Fruit fly (Drosophila melanogaster) whole organism, wandering third instar larva: Measurements from ENCODE around the gene lft.
A peak's percentile ranks its signal among the peaks of the same experiment; 100 is the strongest.

ENCODE experiments used
- Abd-B ChIP-seq: fragments of >200 bp; optimal IDR thresholded peaks from 2 replicates; lab custom pipeline; 2017; ENCODE audit warnings: missing biosample characterization, missing genetic modification characterization
- CG32264 ChIP-seq: fragments of 200-800 bp; sonication (Bioruptor generic); optimal IDR thresholded peaks from 2 replicates; lab custom pipeline; 2016; ENCODE audit warnings: missing biosample characterization, missing genetic modification characterization
- CG9705 ChIP-seq: fragments of 200-800 bp; sonication (Bioruptor generic); optimal IDR thresholded peaks from 2 replicates; lab custom pipeline; 2018; ENCODE audit warnings: missing biosample characterization, mild to moderate bottlenecking, missing genetic modification characterization
- CrebA ChIP-seq: fragments of 200-800 bp; sonication (Bioruptor generic); optimal IDR thresholded peaks from 2 replicates; lab custom pipeline; 2016; ENCODE audit warnings: missing biosample characterization, mild to moderate bottlenecking, missing genetic modification characterization, borderline replicate concordance
- Dfd ChIP-seq: fragments of >200 bp; optimal IDR thresholded peaks from 2 replicates; lab custom pipeline; 2017; ENCODE audit warnings: missing biosample characterization, missing genetic modification characterization
- Dif ChIP-seq: fragments of 200-275, 200-300 bp; sonication (Bioruptor generic); optimal IDR thresholded peaks from 2 replicates; lab custom pipeline; 2018; ENCODE audit warnings: missing biosample characterization, missing genetic modification characterization; ENCODE audit not compliant: partially characterized antibody
- GATAd ChIP-seq: sonication (Bioruptor generic); optimal IDR thresholded peaks from 2 replicates; lab custom pipeline; 2016; ENCODE audit warnings: missing biosample characterization, missing genetic modification characterization
- HLH106 ChIP-seq: fragments of 200-800 bp; optimal IDR thresholded peaks from 3 replicates; lab custom pipeline; 2019; ENCODE audit warnings: missing biosample characterization, mild to moderate bottlenecking, missing genetic modification characterization, moderate library complexity
- Hnf4 ChIP-seq: fragments of 200-800 bp; sonication (Bioruptor generic); optimal IDR thresholded peaks from 2 replicates; lab custom pipeline; 2016; ENCODE audit warnings: missing biosample characterization, mild to moderate bottlenecking, missing genetic modification characterization
- Hr78 ChIP-seq: fragments of >200 bp; optimal IDR thresholded peaks from 2 replicates; lab custom pipeline; 2017; ENCODE audit warnings: missing biosample characterization, missing genetic modification characterization
- Hr83 ChIP-seq: fragments of 200-300 bp; sonication (Bioruptor generic); optimal IDR thresholded peaks from 2 replicates; lab custom pipeline; 2016; ENCODE audit warnings: missing biosample characterization, mild to moderate bottlenecking, missing genetic modification characterization, moderate library complexity; ENCODE audit not compliant: poor library complexity, severe bottlenecking
- Jra ChIP-seq: sonication (Bioruptor generic); optimal IDR thresholded peaks from 2 replicates; lab custom pipeline; 2016; ENCODE audit warnings: missing biosample characterization, missing genetic modification characterization
- Mio ChIP-seq: sonication (Bioruptor generic); optimal IDR thresholded peaks from 2 replicates; lab custom pipeline; 2016; ENCODE audit warnings: missing biosample characterization, missing genetic modification characterization
- Myc ChIP-seq: fragments of >200 bp; optimal IDR thresholded peaks from 2 replicates; lab custom pipeline; 2017
- N ChIP-seq: fragments of >200 bp; optimal IDR thresholded peaks from 2 replicates; lab custom pipeline; 2018; ENCODE audit warnings: missing biosample characterization, missing external identifiers, missing genetic modification characterization
- OdsH ChIP-seq: fragments of 200-800 bp; sonication (Bioruptor generic); optimal IDR thresholded peaks from 2 replicates; lab custom pipeline; 2016; ENCODE audit warnings: missing biosample characterization, mild to moderate bottlenecking, missing genetic modification characterization
- Rel ChIP-seq, 2 experiments: fragments of 200-800 bp; sonication (Bioruptor generic) in 1 of 2; optimal IDR thresholded peaks; 2 replicates in 1 of 2; 3 replicates in 1 of 2; lab custom pipeline; 2016 to 2019; ENCODE audit warnings: mild to moderate bottlenecking in 2 of 2, missing biosample characterization in 2 of 2, missing genetic modification characterization in 2 of 2, moderate library complexity in 1 of 2
- Sp1 ChIP-seq: fragments of 200-800 bp; sonication (Bioruptor generic); optimal IDR thresholded peaks from 3 replicates; lab custom pipeline; 2019; ENCODE audit warnings: missing biosample characterization, mild to moderate bottlenecking, missing genetic modification characterization, moderate library complexity
- Vsx2 ChIP-seq: fragments of 200-300, 225-300 bp; sonication (Bioruptor generic); optimal IDR thresholded peaks from 2 replicates; lab custom pipeline; 2018; ENCODE audit warnings: missing biosample characterization, missing genetic modification characterization; ENCODE audit not compliant: partially characterized antibody
- br ChIP-seq: fragments of 200-800 bp; sonication (Bioruptor generic); optimal IDR thresholded peaks from 2 replicates; lab custom pipeline; 2016; ENCODE audit warnings: missing biosample characterization, missing genetic modification characterization
- dmrt93B ChIP-seq: fragments of 200-800 bp; sonication (Bioruptor generic); optimal IDR thresholded peaks from 2 replicates; lab custom pipeline; 2018; ENCODE audit warnings: missing biosample characterization, mild to moderate bottlenecking, missing genetic modification characterization
- dsf ChIP-seq: sonication (Bioruptor generic); optimal IDR thresholded peaks from 2 replicates; lab custom pipeline; 2016; ENCODE audit warnings: missing biosample characterization, missing genetic modification characterization, borderline replicate concordance
- ey ChIP-seq: fragments of 200-800 bp; sonication (Bioruptor generic); optimal IDR thresholded peaks from 2 replicates; lab custom pipeline; 2016; ENCODE audit warnings: missing biosample characterization, missing genetic modification characterization
- foxo ChIP-seq, 2 experiments: fragments of 200-800 bp; sonication (Bioruptor generic); optimal IDR thresholded peaks; 2 replicates in 1 of 2; 3 replicates in 1 of 2; lab custom pipeline; 2016 to 2017; ENCODE audit warnings: missing biosample characterization in 2 of 2, missing genetic modification characterization in 2 of 2
- lola ChIP-seq: fragments of >200 bp; optimal IDR thresholded peaks from 2 replicates; lab custom pipeline; 2017; ENCODE audit warnings: missing biosample characterization, missing genetic modification characterization
- pan ChIP-seq: fragments of >200 bp; optimal IDR thresholded peaks from 2 replicates; lab custom pipeline; 2017
- psq ChIP-seq: fragments of 200-800 bp; sonication (Bioruptor generic); optimal IDR thresholded peaks from 3 replicates; lab custom pipeline; 2017; ENCODE audit warnings: missing biosample characterization, mild to moderate bottlenecking, missing genetic modification characterization, moderate library complexity
- rgr ChIP-seq: fragments of 200-800 bp; sonication (Bioruptor generic); optimal IDR thresholded peaks from 3 replicates; lab custom pipeline; 2016; ENCODE audit warnings: missing biosample characterization, mild to moderate bottlenecking, missing genetic modification characterization
- sage ChIP-seq: fragments of 200-800 bp; sonication (Bioruptor generic); optimal IDR thresholded peaks from 2 replicates; lab custom pipeline; 2016; ENCODE audit warnings: missing biosample characterization, mild to moderate bottlenecking, missing genetic modification characterization
- sv ChIP-seq: fragments of 200-800 bp; sonication (Bioruptor generic); optimal IDR thresholded peaks from 3 replicates; lab custom pipeline; 2016; ENCODE audit warnings: missing biosample characterization, missing genetic modification characterization
- tai ChIP-seq: sonication (Bioruptor generic); optimal IDR thresholded peaks from 2 replicates; lab custom pipeline; 2016; ENCODE audit warnings: missing biosample characterization, missing genetic modification characterization
- usp ChIP-seq: fragments of >200 bp; optimal IDR thresholded peaks from 2 replicates; lab custom pipeline; 2017; ENCODE audit warnings: missing biosample characterization, missing genetic modification characterization

The lft gene

DNA sequence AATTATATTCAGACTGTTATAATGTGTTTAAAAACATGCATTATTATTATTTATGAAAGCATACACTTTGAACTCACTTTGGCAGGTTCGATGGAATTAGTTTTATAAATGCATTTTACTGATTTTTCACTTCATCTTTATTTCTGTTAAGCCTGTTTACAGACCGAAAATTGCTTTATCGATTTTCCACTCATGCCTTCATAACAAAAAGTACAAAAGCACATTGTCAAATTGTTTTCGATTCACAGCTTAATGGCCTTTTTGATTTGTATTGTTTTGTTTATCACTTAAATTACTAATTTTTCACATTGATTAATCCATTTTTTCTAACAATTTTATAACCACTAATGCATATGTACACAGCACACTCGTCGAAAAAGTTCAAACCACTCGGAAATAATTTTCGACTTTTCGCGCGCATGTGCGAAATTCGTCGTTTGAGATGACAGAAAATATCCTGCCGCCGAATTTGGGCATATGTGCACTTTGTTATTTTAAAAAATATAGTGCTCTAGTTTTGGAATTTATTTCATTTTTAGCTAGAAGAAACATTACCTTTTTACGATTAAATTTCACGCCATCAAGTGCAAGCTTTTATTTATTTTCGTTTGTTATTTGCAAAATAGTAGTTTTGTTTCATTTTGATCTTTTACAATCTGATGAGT is 9.5 kb downstream of the lft start, which contains the start of gene rho-5:
TSS of gene rho-5 (minus strand) at position 296 of the 665 bp plus-strand sequence.
- TF ChIP-seq Myc = no peak
- TF ChIP-seq lola (GFP tag; lab: Kevin White, UChicago) = no peak
- no peak for TF ChIP-seq ey (GFP tag; lab: Kevin White, UChicago)
- no peak for TF ChIP-seq Vsx2 (GFP tag; lab: Kevin White, UChicago)
- TF ChIP-seq Dif = no peak
- TF ChIP-seq CrebA (GFP tag; lab: Kevin White, UChicago) = no peak
- no peak for TF ChIP-seq CG32264 (GFP tag; lab: Kevin White, UChicago)
- no peak for TF ChIP-seq Hnf4
- TF ChIP-seq dmrt93B (GFP tag; lab: Kevin White, UChicago) = no peak
- no peak for TF ChIP-seq psq (GFP tag; lab: Kevin White, UChicago)
- TF ChIP-seq br (GFP tag; lab: Kevin White, UChicago) = no peak
- no peak for TF ChIP-seq usp (GFP tag; lab: Kevin White, UChicago)
- no peak for TF ChIP-seq sv (GFP tag; lab: Kevin White, UChicago)
- TF ChIP-seq Abd-B (GFP tag; lab: Kevin White, UChicago) = no peak
- no peak for TF ChIP-seq Hr83 (GFP tag; lab: Kevin White, UChicago)

DNA sequence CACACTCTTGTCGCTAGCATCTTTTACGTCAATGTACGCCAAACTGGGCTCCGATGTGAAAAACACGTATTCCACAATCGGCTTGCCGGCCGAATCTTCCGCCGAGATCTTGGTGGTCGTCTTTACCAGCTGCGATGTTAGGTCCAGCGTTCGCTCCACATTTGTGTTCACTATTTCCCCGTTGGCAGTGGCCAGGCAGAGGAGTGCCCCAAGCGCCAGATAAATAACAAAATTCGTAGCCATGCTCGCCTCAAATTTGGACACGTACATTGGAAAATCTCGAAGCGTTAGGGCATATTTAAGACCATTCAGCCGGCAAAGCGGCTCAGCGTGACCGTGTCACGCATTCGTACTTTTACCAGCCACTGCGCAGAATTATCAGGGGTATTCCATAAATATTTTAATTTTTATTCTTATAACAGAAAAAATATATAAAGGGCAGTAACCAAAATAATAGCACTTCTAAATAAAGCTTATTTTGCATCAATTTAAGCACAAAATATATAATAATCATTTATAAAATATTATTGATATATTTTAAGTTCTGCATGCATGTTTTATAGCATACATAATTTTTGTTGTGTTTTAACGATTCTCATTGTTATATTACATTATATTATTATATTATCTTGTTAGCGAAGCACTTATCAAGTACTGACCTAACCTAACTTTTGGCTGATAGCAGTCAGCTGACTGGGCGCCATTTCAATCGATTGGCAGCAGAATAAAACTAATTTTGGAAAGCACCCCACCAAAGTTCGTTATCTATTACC is 11.4 kb downstream of the lft start, which contains the start of the genes CG33303 and dpr19:
TSS of gene CG33303 (minus strand) at position 294 of the 773 bp plus-strand sequence.
TSS of gene dpr19 (plus strand) at position 705 of the 773 bp plus-strand sequence.
- TF ChIP-seq HLH106 (peak; percentile 69), Rel (GFP tag; optimal IDR thresholded peaks at IDR 0.05; lab: Kevin White, UChicago) (no peak), Rel (tag; optimal IDR thresholded peaks at IDR 0.05; lab: Kevin White, UChicago) (peak; percentile 43), rgr (GFP tag; lab: Kevin White, UChicago) (peak; percentile 62), Hr78 (GFP tag; lab: Kevin White, UChicago) (no peak), Hr83 (GFP tag; lab: Kevin White, UChicago) (peak; percentile 21), Sp1 (GFP tag; lab: Kevin White, UChicago) (peak; percentile 69), Myc (no peak), OdsH (GFP tag; lab: Kevin White, UChicago) (peak; percentile 18)
- TF ChIP-seq, all 38 proteins: peak for 6

DNA sequence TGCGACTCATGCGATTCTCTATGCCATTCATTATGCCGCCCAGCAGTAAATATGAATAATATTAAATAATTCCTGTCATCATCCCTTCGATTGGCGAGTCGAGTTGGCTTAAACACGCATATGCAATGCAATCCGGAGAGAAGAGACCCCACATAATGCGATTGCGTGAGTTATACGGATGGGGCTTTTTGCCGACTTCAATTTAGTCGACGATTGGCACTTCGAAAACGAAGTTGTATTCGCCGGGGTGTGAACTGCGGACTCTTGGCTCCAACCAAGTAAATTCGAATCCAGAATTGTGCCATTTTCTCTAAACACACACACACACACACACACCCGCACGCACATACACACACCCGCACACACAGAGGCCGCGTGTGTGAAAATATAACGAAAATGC is 12.0 kb downstream of the lft start:
- no peak for TF ChIP-seq CG9705 (GFP tag; lab: Kevin White, UChicago)
- no peak for TF ChIP-seq Sp1 (GFP tag; lab: Kevin White, UChicago)
- TF ChIP-seq pan = no peak
- no peak for TF ChIP-seq N
- TF ChIP-seq Rel (GFP tag; optimal IDR thresholded peaks at IDR 0.05; lab: Kevin White, UChicago) = no peak
- no peak for TF ChIP-seq Rel (tag; optimal IDR thresholded peaks at IDR 0.05; lab: Kevin White, UChicago)
- TF ChIP-seq OdsH (GFP tag; lab: Kevin White, UChicago) = no peak
- TF ChIP-seq Hnf4 = no peak
- no peak for TF ChIP-seq br (GFP tag; lab: Kevin White, UChicago)
- TF ChIP-seq Hr78 (GFP tag; lab: Kevin White, UChicago) = no peak
- TF ChIP-seq dsf (GFP tag; lab: Kevin White, UChicago) = no peak
- TF ChIP-seq Abd-B (GFP tag; lab: Kevin White, UChicago) = no peak
- TF ChIP-seq lola (GFP tag; lab: Kevin White, UChicago) = no peak
- TF ChIP-seq Dfd (GFP tag; lab: Kevin White, UChicago) = no peak
- TF ChIP-seq psq (GFP tag; lab: Kevin White, UChicago) = no peak
- TF ChIP-seq GATAd = no peak
- TF ChIP-seq foxo (GFP tag; optimal IDR thresholded peaks at IDR 0.05; lab: Kevin White, UChicago) = no peak

DNA sequence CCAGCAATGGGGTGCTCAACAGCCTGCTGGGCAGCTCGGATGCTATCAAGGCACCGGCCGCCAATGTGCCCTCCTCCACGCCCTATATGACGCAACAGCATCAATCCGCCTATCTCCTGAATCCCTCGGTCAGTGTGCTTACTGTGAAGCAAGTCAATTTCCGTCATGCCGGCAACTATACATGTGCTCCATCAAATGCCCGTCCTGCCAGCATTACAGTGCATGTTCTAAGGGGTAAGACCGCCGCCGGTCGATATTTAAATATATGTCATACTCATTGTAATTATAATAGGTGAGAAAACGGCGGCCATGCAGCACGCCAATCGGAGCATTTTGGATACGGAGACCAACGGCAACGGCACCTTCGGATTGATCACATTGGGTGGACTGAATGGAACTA is 14.4 kb downstream of the lft start:
- no peak for TF ChIP-seq rgr (GFP tag; lab: Kevin White, UChicago)
- TF ChIP-seq Hr83 (GFP tag; lab: Kevin White, UChicago) = no peak
- no peak for TF ChIP-seq Mio (GFP tag; lab: Kevin White, UChicago)
- TF ChIP-seq Rel (GFP tag; optimal IDR thresholded peaks at IDR 0.05; lab: Kevin White, UChicago) = no peak
- no peak for TF ChIP-seq Rel (tag; optimal IDR thresholded peaks at IDR 0.05; lab: Kevin White, UChicago)
- no peak for TF ChIP-seq tai
- TF ChIP-seq Dfd (GFP tag; lab: Kevin White, UChicago) = no peak
- TF ChIP-seq Jra (GFP tag; lab: Kevin White, UChicago) = no peak
- TF ChIP-seq CG9705 (GFP tag; lab: Kevin White, UChicago) = no peak
- no peak for TF ChIP-seq foxo (GFP tag; optimal IDR thresholded peaks at IDR 0.05; lab: Kevin White, UChicago)
- no peak for TF ChIP-seq sage (GFP tag; lab: Kevin White, UChicago)
- no peak for TF ChIP-seq N
- no peak for TF ChIP-seq br (GFP tag; lab: Kevin White, UChicago)
